Worm (Caenorhabditis elegans) whole organism, mixed stage, embryonic: ENCODE results near the gene his-72.

Experiments
- ceh-39 ChIP-seq: fragments of 150-350 bp; optimal IDR thresholded peaks from 2 replicates; lab custom pipeline; 2014; ENCODE audit warnings: missing biosample characterization, missing genetic modification characterization
- ces-1 ChIP-seq: fragments of 150-350 bp; optimal IDR thresholded peaks from 2 replicates; lab custom pipeline; 2014; ENCODE audit warnings: missing biosample characterization, missing genetic modification reagents, missing genetic modification characterization
- elt-1 ChIP-seq: sonication (generic microtip); optimal IDR thresholded peaks from 2 replicates; lab custom pipeline; 2017; ENCODE audit warnings: missing genetic modification characterization, mild to moderate bottlenecking, missing compliant biosample characterization, antibody characterized with exemption, moderate library complexity, borderline replicate concordance; ENCODE audit not compliant: insufficient read depth
- lin-13 ChIP-seq: fragments of 150-350 bp; optimal IDR thresholded peaks from 2 replicates; lab custom pipeline; 2014; ENCODE audit warnings: missing biosample characterization, missing genetic modification characterization
- lsy-2 ChIP-seq: fragments of 150-350 bp; optimal IDR thresholded peaks from 2 replicates; lab custom pipeline; 2014; ENCODE audit warnings: missing biosample characterization, missing genetic modification characterization
- nhr-237 ChIP-seq: fragments of 150-350 bp; optimal IDR thresholded peaks from 2 replicates; lab custom pipeline; 2014; ENCODE audit warnings: missing biosample characterization, missing genetic modification characterization
- nhr-28 ChIP-seq: fragments of 150-350 bp; optimal IDR thresholded peaks from 2 replicates; lab custom pipeline; 2014; ENCODE audit warnings: missing biosample characterization, missing genetic modification characterization
- pha-4 ChIP-seq: fragments of 150-350 bp; optimal IDR thresholded peaks from 2 replicates; lab custom pipeline; 2018; ENCODE audit warnings: missing biosample characterization, missing genetic modification reagents, missing genetic modification characterization
- snpc-4 ChIP-seq: fragments of 150-350 bp; optimal IDR thresholded peaks from 2 replicates; lab custom pipeline; 2014; ENCODE audit warnings: missing biosample characterization, missing genetic modification characterization
- unc-62 ChIP-seq: fragments of 150-350 bp; optimal IDR thresholded peaks from 2 replicates; lab custom pipeline; 2014; ENCODE audit warnings: missing biosample characterization, missing genetic modification reagents, missing genetic modification characterization
- ztf-11 ChIP-seq: fragments of 150-350 bp; optimal IDR thresholded peaks from 2 replicates; lab custom pipeline; 2014; ENCODE audit warnings: missing biosample characterization, missing genetic modification characterization

ce11 chrIII:12366989-12367557 lies 1.8 kb downstream of the his-72 start, which contains the start of gene Y75B8A.33:
- TF ChIP-seq ceh-39 (tag; lab: Kevin White, UChicago) (no peak), lin-13 (no peak), nhr-28 (tag; lab: Kevin White, UChicago) (no peak), lsy-2 (no peak), ztf-11 (tag; lab: Kevin White, UChicago) (no peak), unc-62 (GFP tag; lab: Kevin White, UChicago) (no peak), nhr-237 (tag; lab: Kevin White, UChicago) (no peak), elt-1 (tag; lab: Kevin White, UChicago) (no peak), ces-1 (no peak), snpc-4 (no peak), pha-4 (tag; lab: Kevin White, UChicago) (no peak)
